Fruit fly (Drosophila melanogaster): ENCODE data around the gene Sec23.
A peak's percentile ranks its signal among the peaks of the same experiment; 100 is the strongest.

- TF ChIP-seq CG34367 (tag; optimal IDR thresholded peaks at IDR 0.05) (no peak), Snoo (tag; optimal IDR thresholded peaks at IDR 0.05) (peak; percentile 33), CG15710 (tag; optimal IDR thresholded peaks at IDR 0.05) (peak; percentile 22), rn (GFP tag; IDR thresholded peaks at IDR 0.05) (no peak), CG12605 (GFP tag; IDR thresholded peaks at IDR 0.05) (no peak), CG10348 (GFP tag; IDR thresholded peaks at IDR 0.05) (no peak), CG32121 (GFP tag; IDR thresholded peaks at IDR 0.05) (no peak), CG17806 (tag; optimal IDR thresholded peaks at IDR 0.05) (peak; percentile 20)
Observed at dm6 chr3R:5660198-5660893, 11.5 kb downstream of the Sec23 start, which contains the start of gene Wdr33.
